Fruit fly (Drosophila melanogaster): ENCODE measurements around the gene CG42359.

CG42359 gene

DNA sequence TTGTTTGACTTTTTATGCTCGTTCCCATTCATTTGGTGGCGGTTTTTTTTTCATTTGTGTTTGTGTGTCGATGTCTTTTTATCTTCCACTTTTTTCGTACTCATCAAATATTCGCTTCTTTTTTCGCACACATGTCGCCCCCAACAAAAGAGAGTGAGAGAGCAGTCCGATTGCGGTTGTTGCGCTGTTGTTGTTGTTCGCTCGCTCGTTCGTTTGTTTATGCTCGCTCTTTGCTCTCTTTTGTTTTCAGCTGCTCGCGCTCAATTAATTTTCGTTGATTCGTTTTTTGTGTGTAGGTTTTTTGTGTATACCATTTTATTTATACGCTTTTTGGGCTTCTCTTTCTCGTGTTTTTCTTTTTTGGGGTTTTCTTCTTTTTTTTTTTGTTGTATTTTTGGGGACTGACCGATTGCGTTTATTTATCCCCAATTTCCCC lies 3.5 kb upstream of the CG42359 start (continued):
- peak; percentile 44; the same call in 1 of the 2 replicates for TF ChIP-seq rib (GFP tag; IDR thresholded peaks at IDR 0.05)
- peak; percentile 22; the same call in 1 of the 2 replicates for TF ChIP-seq Rfx (GFP tag; IDR thresholded peaks at IDR 0.05)
- TF ChIP-seq Meics (GFP tag; optimal IDR thresholded peaks at IDR 0.05): no peak
- TF ChIP-seq gfzf (GFP tag; optimal IDR thresholded peaks at IDR 0.05): no peak
- no peak for TF ChIP-seq CG11247 (GFP tag; IDR thresholded peaks at IDR 0.05)
- TF ChIP-seq zf30C (GFP tag; optimal IDR thresholded peaks at IDR 0.05): peak; percentile 7
- peak; percentile 96 to 100 for TF ChIP-seq Trl (optimal IDR thresholded peaks at IDR 0.05)
- TF ChIP-seq Trl (GFP tag; optimal IDR thresholded peaks at IDR 0.05): peak; percentile 24
- peak in 1 of 2 experiments; percentile 56 for TF ChIP-seq bsh (GFP tag; optimal IDR thresholded peaks at IDR 0.05)
- no peak for TF ChIP-seq B-H1 (GFP tag; IDR thresholded peaks at IDR 0.05)
- TF ChIP-seq CG18262 (tag; optimal IDR thresholded peaks at IDR 0.05): no peak
- TF ChIP-seq zfh1 (GFP tag; IDR thresholded peaks at IDR 0.05): no peak
- TF ChIP-seq CG13287 (GFP tag; IDR thresholded peaks at IDR 0.05; ENCODE audit: partially characterized antibody): peak; percentile 40
- TF ChIP-seq BtbVII (GFP tag; optimal IDR thresholded peaks at IDR 0.05): no peak
- no peak for TF ChIP-seq tin (GFP tag; optimal IDR thresholded peaks at IDR 0.05)
- TF ChIP-seq Gsc (GFP tag; IDR thresholded peaks at IDR 0.05): no peak
- TF ChIP-seq CG34422 (GFP tag; IDR thresholded peaks at IDR 0.05): 0 out of 3 replicates have a peak, but pooled peaks have one; percentile 34
- TF ChIP-seq CG32767 (GFP tag; IDR thresholded peaks at IDR 0.05): peak; percentile 96
- TF ChIP-seq CoRest (tag; optimal IDR thresholded peaks at IDR 0.05): no peak
- peak; percentile 100 for TF ChIP-seq sqz (GFP tag; optimal IDR thresholded peaks at IDR 0.05)
- no peak for TF ChIP-seq GATAe (GFP tag; conservative IDR thresholded peaks at IDR 0.05)
- TF ChIP-seq CG16815 (GFP tag; optimal IDR thresholded peaks at IDR 0.05): no peak
- TF ChIP-seq Drgx (GFP tag; IDR thresholded peaks at IDR 0.05): peak; percentile 67
- TF ChIP-seq chinmo (GFP tag; IDR thresholded peaks at IDR 0.05; ENCODE audit: partially characterized antibody): peak; percentile 82; the same call in 2 of the 4 replicates
- TF ChIP-seq crp (GFP tag; optimal IDR thresholded peaks at IDR 0.05): no peak
- no peak for TF ChIP-seq CG3995 (GFP tag; optimal IDR thresholded peaks at IDR 0.05)
- peak; percentile 40 for TF ChIP-seq CG17385 (GFP tag; optimal IDR thresholded peaks at IDR 0.05)
- TF ChIP-seq lab (GFP tag; optimal IDR thresholded peaks at IDR 0.05): no peak
- TF ChIP-seq maf-S (GFP tag; optimal IDR thresholded peaks at IDR 0.05): no peak
- TF ChIP-seq dm (GFP tag; optimal IDR thresholded peaks at IDR 0.05): no peak
- TF ChIP-seq Deaf1 (tag; optimal IDR thresholded peaks at IDR 0.05): peak; percentile 69
- TF ChIP-seq Hr39 (optimal IDR thresholded peaks at IDR 0.05): no peak
- no peak for TF ChIP-seq ind (GFP tag; optimal IDR thresholded peaks at IDR 0.05)
- TF ChIP-seq D19A (tag; optimal IDR thresholded peaks at IDR 0.05): peak; percentile 7
- no peak for TF ChIP-seq Dip3 (GFP tag; optimal IDR thresholded peaks at IDR 0.05)
- no peak for TF ChIP-seq slp2 (GFP tag; optimal IDR thresholded peaks at IDR 0.05)
- no peak for TF ChIP-seq CG10565 (GFP tag; optimal IDR thresholded peaks at IDR 0.05)
- TF ChIP-seq lbe (GFP tag; optimal IDR thresholded peaks at IDR 0.05): peak; percentile 87
- TF ChIP-seq her (GFP tag; optimal IDR thresholded peaks at IDR 0.05): no peak
- TF ChIP-seq CHES-1-like (GFP tag; optimal IDR thresholded peaks at IDR 0.05): no peak
- TF ChIP-seq Dll (GFP tag; IDR thresholded peaks at IDR 0.05; ENCODE audit: partially characterized antibody): peak; percentile 47; the same call in 1 of the 4 replicates
- TF ChIP-seq CG12942 (GFP tag; optimal IDR thresholded peaks at IDR 0.05): no peak
- peak; percentile 5 for TF ChIP-seq CG2712 (tag; optimal IDR thresholded peaks at IDR 0.05)
- peak; percentile 31; the same call in 1 of the 2 replicates for TF ChIP-seq unc-4 (GFP tag; IDR thresholded peaks at IDR 0.05; ENCODE audit: partially characterized antibody)
- TF ChIP-seq CG4360 (GFP tag; IDR thresholded peaks at IDR 0.05): peak; percentile 97
- peak; percentile 98 for TF ChIP-seq CG3163 (GFP tag; optimal IDR thresholded peaks at IDR 0.05)
- TF ChIP-seq cg (GFP tag; optimal IDR thresholded peaks at IDR 0.05): peak; percentile 74
- no peak for TF ChIP-seq CG7963 (GFP tag; IDR thresholded peaks at IDR 0.05; ENCODE audit: partially characterized antibody)
- 0 out of 3 replicates have a peak, but pooled peaks have one; percentile 16 for TF ChIP-seq zen2 (GFP tag; IDR thresholded peaks at IDR 0.05; ENCODE audit: partially characterized antibody)
- no peak for TF ChIP-seq ERR (GFP tag; optimal IDR thresholded peaks at IDR 0.05)
- TF ChIP-seq abd-A (tag; optimal IDR thresholded peaks at IDR 0.05): peak; percentile 64
